Worm (Caenorhabditis elegans) whole organism, late embryonic: ENCODE data around the gene mrps-7.

ENCODE experiments used
- K02D7.2 ChIP-seq: sonication (generic microtip); optimal IDR thresholded peaks from 2 replicates; lab custom pipeline; 2017; ENCODE audit warnings: mild to moderate bottlenecking, missing genetic modification characterization, missing compliant biosample characterization
- ceh-22 ChIP-seq: sonication (generic microtip); optimal IDR thresholded peaks from 2 replicates; lab custom pipeline; 2017; ENCODE audit warnings: missing biosample characterization, missing genetic modification characterization
- dmd-4 ChIP-seq: sonication (generic microtip); optimal IDR thresholded peaks from 2 replicates; lab custom pipeline; 2016; ENCODE audit warnings: borderline replicate concordance, missing genetic modification characterization, missing compliant biosample characterization
- elt-2 ChIP-seq: sonication (generic microtip); optimal IDR thresholded peaks from 2 replicates; lab custom pipeline; 2016; ENCODE audit warnings: missing genetic modification reagents, missing genetic modification characterization, missing compliant biosample characterization
- hlh-15 ChIP-seq: sonication (generic microtip); optimal IDR thresholded peaks from 2 replicates; lab custom pipeline; 2016; ENCODE audit warnings: missing genetic modification characterization, missing compliant biosample characterization
- hlh-30 ChIP-seq: sonication (generic microtip); optimal IDR thresholded peaks from 2 replicates; lab custom pipeline; 2017; ENCODE audit warnings: antibody characterized with exemption, missing genetic modification characterization, missing compliant biosample characterization; ENCODE audit not compliant: insufficient read depth
- mec-3 ChIP-seq: sonication (generic microtip); optimal IDR thresholded peaks from 2 replicates; lab custom pipeline; 2016; ENCODE audit warnings: borderline replicate concordance, missing genetic modification characterization, missing compliant biosample characterization
- nfya-1 ChIP-seq: sonication (generic microtip); optimal IDR thresholded peaks from 2 replicates; lab custom pipeline; 2017; ENCODE audit warnings: missing genetic modification characterization, mild to moderate bottlenecking, missing compliant biosample characterization, antibody characterized with exemption, moderate library complexity
- pqm-1 ChIP-seq: sonication (generic microtip); optimal IDR thresholded peaks from 2 replicates; lab custom pipeline; 2016; ENCODE audit warnings: missing genetic modification characterization, missing compliant biosample characterization
- unc-55 ChIP-seq: sonication (generic microtip); optimal IDR thresholded peaks from 2 replicates; lab custom pipeline; 2017; ENCODE audit warnings: missing biosample characterization, missing genetic modification reagents, missing genetic modification characterization
- unc-86 ChIP-seq: sonication (generic microtip); optimal IDR thresholded peaks from 2 replicates; lab custom pipeline; 2016; ENCODE audit warnings: missing genetic modification characterization, missing compliant biosample characterization

- TF ChIP-seq nfya-1 (tag; lab: Kevin White, UChicago) (no peak), mec-3 (tag; lab: Kevin White, UChicago) (no peak), K02D7.2 (tag; lab: Kevin White, UChicago) (no peak), elt-2 (tag; lab: Kevin White, UChicago) (no peak), unc-55 (GFP tag; lab: Kevin White, UChicago) (no peak), hlh-30 (tag; lab: Kevin White, UChicago) (no peak), unc-86 (no peak), pqm-1 (no peak), dmd-4 (tag; lab: Kevin White, UChicago) (no peak), hlh-15 (tag; lab: Kevin White, UChicago) (no peak), ceh-22 (no peak)
Observed at ce11 chrIV:14759662-14760061, 7.9 kb downstream of the mrps-7 start.
